Worm (Caenorhabditis elegans) whole organism, L4 larva: ENCODE results near the gene Y7A5A.2.

Experiments used
- ama-1 ChIP-seq: fragments of 150-350 bp; optimal IDR thresholded peaks from 2 replicates; lab custom pipeline; 2014; ENCODE audit warnings: inconsistent platforms, mixed read lengths
- ceh-44 ChIP-seq: fragments of 200-800 bp; sonication (Bioruptor generic); IDR thresholded peaks from 2 replicates; pipeline ENCODE4 v1.3.6; 2022; ENCODE audit warnings: missing genetic modification reagents, missing genetic modification characterization, missing compliant biosample characterization
- dpl-1 ChIP-seq: fragments of 150-350 bp; optimal IDR thresholded peaks from 2 replicates; lab custom pipeline; 2014; ENCODE audit warnings: missing biosample characterization, missing genetic modification reagents, missing genetic modification characterization
- duxl-1 ChIP-seq: sonication (generic microtip); optimal IDR thresholded peaks from 2 replicates; lab custom pipeline; 2016; ENCODE audit warnings: mild to moderate bottlenecking, missing genetic modification characterization, moderate library complexity, missing compliant biosample characterization; ENCODE audit not compliant: poor library complexity
- jun-1 ChIP-seq: fragments of 150-350 bp; optimal IDR thresholded peaks from 2 replicates; lab custom pipeline; 2014; ENCODE audit warnings: missing biosample characterization, missing genetic modification reagents, missing genetic modification characterization
- lin-29 ChIP-seq: fragments of 200-800 bp; sonication (Bioruptor generic); IDR thresholded peaks from 2 replicates; pipeline ENCODE4 v1.3.6; 2022; ENCODE audit warnings: missing genetic modification reagents, missing genetic modification characterization, missing compliant biosample characterization
- lin-39 ChIP-seq: fragments of 150-350 bp; optimal IDR thresholded peaks from 2 replicates; lab custom pipeline; 2014; ENCODE audit warnings: missing biosample characterization, missing genetic modification reagents, missing genetic modification characterization
- pha-4 ChIP-seq, 2 experiments: fragments of 150-350 bp in 1 of 2; fragments of 200-800 bp in 1 of 2; sonication (Bioruptor generic) in 1 of 2; IDR thresholded peaks in 1 of 2; optimal IDR thresholded peaks in 1 of 2; 2 replicates each; pipeline versions ENCODE4 v1.3.6 to Lab custom; 2014 to 2022; ENCODE audit warnings: missing genetic modification characterization in 2 of 2, missing genetic modification reagents in 2 of 2, missing biosample characterization in 1 of 2, missing compliant biosample characterization in 1 of 2
- pqm-1 ChIP-seq: sonication (generic microtip); optimal IDR thresholded peaks from 2 replicates; lab custom pipeline; 2017; ENCODE audit warnings: missing biosample characterization, missing genetic modification characterization
- tra-1 ChIP-seq: fragments of 200-800 bp; sonication (Bioruptor generic); IDR thresholded peaks from 2 replicates; pipeline ENCODE4 v1.3.6; 2022; ENCODE audit warnings: missing genetic modification reagents, missing genetic modification characterization, missing compliant biosample characterization
- unc-62 ChIP-seq, 3 experiments: fragments of 150-350 bp in 1 of 3; sonication (generic microtip); optimal IDR thresholded peaks in 2 of 3; peaks in 1 of 3; 1 replicate in 1 of 3; 2 replicates in 2 of 3; lab custom pipeline; 2014 to 2017; ENCODE audit warnings: missing biosample characterization in 3 of 3, missing genetic modification characterization in 3 of 3, missing genetic modification reagents in 3 of 3, missing genotype in 1 of 3
- zag-1 ChIP-seq: fragments of 150-350 bp; optimal IDR thresholded peaks from 2 replicates; lab custom pipeline; 2014; ENCODE audit warnings: missing biosample characterization, missing genetic modification characterization

- TF ChIP-seq lin-29 = no peak
- TF ChIP-seq ama-1 (lab: Kevin White, UChicago) = no peak
- no peak for TF ChIP-seq duxl-1 (tag; lab: Kevin White, UChicago)
- no peak for TF ChIP-seq lin-39 (tag; lab: Kevin White, UChicago)
- no peak for TF ChIP-seq pha-4 (GFP tag; IDR thresholded peaks at IDR 0.05; lab: Robert Waterston, UW)
- TF ChIP-seq pha-4 (tag; optimal IDR thresholded peaks at IDR 0.05; lab: Kevin White, UChicago) = no peak
- no peak for TF ChIP-seq unc-62 (GFP tag; optimal IDR thresholded peaks at IDR 0.05 in 1 of 2; lab: Kevin White, UChicago)
- no peak for TF ChIP-seq unc-62 (tag; optimal IDR thresholded peaks at IDR 0.05; lab: Kevin White, UChicago)
- no peak for TF ChIP-seq pqm-1 (tag; lab: Kevin White, UChicago)
- no peak for TF ChIP-seq ceh-44
- no peak for TF ChIP-seq tra-1 (GFP tag; lab: Robert Waterston, UW)
- no peak for TF ChIP-seq zag-1 (tag; lab: Kevin White, UChicago)
- TF ChIP-seq jun-1 (tag; lab: Kevin White, UChicago) = no peak
- TF ChIP-seq dpl-1 (GFP tag; lab: Kevin White, UChicago) = no peak
Measured at ce11 chrX:15746705-15747104, 25.8 kb downstream of the Y7A5A.2 start, which contains the start of gene srxa-9.
